Worm (Caenorhabditis elegans) whole organism, L4 larva: ENCODE data around the gene Y54F10AM.6.

ENCODE experiments used
- D1046.2 ChIP-seq: fragments of 200-800 bp; sonication (Bioruptor generic); IDR thresholded peaks from 2 replicates; pipeline ENCODE4 v1.3.6; 2022; ENCODE audit warnings: missing genetic modification characterization, missing compliant biosample characterization
- F37D6.2 ChIP-seq: sonication (generic microtip); optimal IDR thresholded peaks from 2 replicates; lab custom pipeline; 2016; ENCODE audit warnings: mild to moderate bottlenecking, missing genetic modification characterization, missing compliant biosample characterization
- T26A8.4 ChIP-seq: fragments of 200-800 bp; sonication (Bioruptor generic); IDR thresholded peaks from 2 replicates; pipeline ENCODE4 v1.3.6; 2022; ENCODE audit warnings: missing genetic modification characterization, missing compliant biosample characterization
- Y105C5A.15 ChIP-seq: fragments of 200-800 bp; sonication (Bioruptor generic); IDR thresholded peaks from 2 replicates; pipeline ENCODE4 v1.3.6; 2022; ENCODE audit warnings: missing genetic modification characterization, missing compliant biosample characterization
- Y48G9A.11 ChIP-seq: fragments of 200-800 bp; sonication (Bioruptor generic); IDR thresholded peaks from 2 replicates; pipeline ENCODE4 v1.3.6; 2022; ENCODE audit warnings: missing genetic modification reagents, missing genetic modification characterization, missing compliant biosample characterization
- Y75B8A.6 ChIP-seq: fragments of 200-800 bp; sonication (Bioruptor generic); IDR thresholded peaks from 2 replicates; pipeline ENCODE4 v1.3.6; 2022; ENCODE audit warnings: missing genetic modification reagents, missing genetic modification characterization, missing compliant biosample characterization
- ZK337.2 ChIP-seq: fragments of 200-800 bp; sonication (Bioruptor generic); IDR thresholded peaks from 2 replicates; pipeline ENCODE4 v1.3.6; 2022; ENCODE audit warnings: missing genetic modification reagents, missing genetic modification characterization, missing compliant biosample characterization
- ZK546.5 ChIP-seq, 2 experiments: sonication (generic microtip); optimal IDR thresholded peaks; 2 replicates each; lab custom pipeline; 2017; ENCODE audit warnings: missing biosample characterization in 2 of 2, missing genetic modification characterization in 2 of 2
- aly-2 ChIP-seq: sonication (generic microtip); optimal IDR thresholded peaks from 2 replicates; lab custom pipeline; 2018; ENCODE audit warnings: missing biosample characterization, missing genetic modification characterization
- attf-4 ChIP-seq: sonication (generic microtip); optimal IDR thresholded peaks from 3 replicates; lab custom pipeline; 2017; ENCODE audit warnings: missing biosample characterization, missing genetic modification characterization
- ceh-62 ChIP-seq: sonication (generic microtip); optimal IDR thresholded peaks from 2 replicates; lab custom pipeline; 2017; ENCODE audit warnings: missing biosample characterization, missing genetic modification characterization
- ces-1 ChIP-seq: fragments of 150-350 bp; sonication (generic microtip); optimal IDR thresholded peaks from 4 replicates; lab custom pipeline; 2014; ENCODE audit warnings: missing biosample characterization, missing genetic modification reagents, missing genetic modification characterization
- dmd-6 ChIP-seq: fragments of 200-800 bp; sonication (Bioruptor generic); IDR thresholded peaks from 2 replicates; pipeline ENCODE4 v1.3.6; 2022; ENCODE audit warnings: missing genetic modification reagents, missing genetic modification characterization, missing compliant biosample characterization
- dmd-8 ChIP-seq: fragments of 200-800 bp; sonication (Bioruptor generic); IDR thresholded peaks from 2 replicates; pipeline ENCODE4 v1.3.6; 2022; ENCODE audit warnings: missing genetic modification characterization, missing compliant biosample characterization
- dve-1 ChIP-seq: sonication (generic microtip); optimal IDR thresholded peaks from 2 replicates; lab custom pipeline; 2017; ENCODE audit warnings: antibody characterized with exemption, mild to moderate bottlenecking, missing genetic modification characterization, missing compliant biosample characterization; ENCODE audit not compliant: insufficient read depth
- egl-27 ChIP-seq: sonication (generic microtip); optimal IDR thresholded peaks from 3 replicates; lab custom pipeline; 2017; ENCODE audit warnings: missing biosample characterization, missing genetic modification reagents, missing genetic modification characterization
- fkh-10 ChIP-seq: fragments of 150-350 bp; optimal IDR thresholded peaks from 2 replicates; lab custom pipeline; 2014; ENCODE audit warnings: missing biosample characterization, missing genetic modification reagents, missing genetic modification characterization
- fos-1 ChIP-seq: fragments of 150-350 bp; optimal IDR thresholded peaks from 2 replicates; lab custom pipeline; 2014; ENCODE audit warnings: missing biosample characterization, missing genetic modification characterization
- hif-1 ChIP-seq, 2 experiments: sonication (generic microtip); optimal IDR thresholded peaks; 2 replicates each; lab custom pipeline; 2016 to 2017; ENCODE audit warnings: missing compliant biosample characterization in 2 of 2, missing genetic modification characterization in 2 of 2, missing genetic modification reagents in 2 of 2, missing genotype in 2 of 2, mild to moderate bottlenecking in 1 of 2
- hlh-11 ChIP-seq: fragments of 200-800 bp; sonication (Bioruptor generic); optimal IDR thresholded peaks from 2 replicates; lab custom pipeline; 2018; ENCODE audit warnings: mild to moderate bottlenecking, missing genetic modification characterization, missing compliant biosample characterization
- jun-1 ChIP-seq: fragments of 150-350 bp; optimal IDR thresholded peaks from 2 replicates; lab custom pipeline; 2014; ENCODE audit warnings: missing biosample characterization, missing genetic modification reagents, missing genetic modification characterization
- lin-13 ChIP-seq: fragments of 150-350 bp; optimal IDR thresholded peaks from 2 replicates; lab custom pipeline; 2014; ENCODE audit warnings: missing biosample characterization, missing genetic modification reagents, missing genetic modification characterization
- lin-15B ChIP-seq: fragments of 150-350 bp; sonication (generic microtip); optimal IDR thresholded peaks from 3 replicates; lab custom pipeline; 2014; ENCODE audit warnings: missing biosample characterization, missing genetic modification characterization
- lin-29 ChIP-seq: fragments of 200-800 bp; sonication (Bioruptor generic); IDR thresholded peaks from 2 replicates; pipeline ENCODE4 v1.3.6; 2022; ENCODE audit warnings: missing genetic modification reagents, missing genetic modification characterization, missing compliant biosample characterization
- lin-38 ChIP-seq: fragments of 200-800 bp; sonication (Bioruptor generic); IDR thresholded peaks from 2 replicates; pipeline ENCODE4 v1.3.6; 2022; ENCODE audit warnings: missing genetic modification reagents, missing genetic modification characterization, missing compliant biosample characterization
- lir-3 ChIP-seq: sonication (generic microtip); optimal IDR thresholded peaks from 2 replicates; lab custom pipeline; 2016; ENCODE audit warnings: mild to moderate bottlenecking, missing genetic modification characterization, missing compliant biosample characterization
- lsy-2 ChIP-seq, 2 experiments: fragments of 150-350 bp in 1 of 2; sonication (generic microtip) in 1 of 2; optimal IDR thresholded peaks; 2 replicates each; lab custom pipeline; 2014 to 2017; ENCODE audit warnings: missing biosample characterization in 2 of 2, missing genetic modification characterization in 2 of 2
- madf-9 ChIP-seq: fragments of 200-800 bp; sonication (Bioruptor generic); conservative IDR thresholded peaks from 2 replicates; pipeline ENCODE4 v1.3.6; 2022; ENCODE audit warnings: missing genetic modification reagents, missing genetic modification characterization, missing compliant biosample characterization
- mes-2 ChIP-seq: sonication (generic microtip); optimal IDR thresholded peaks from 2 replicates; lab custom pipeline; 2016; ENCODE audit warnings: missing genotype, mild to moderate bottlenecking, missing genetic modification characterization, missing compliant biosample characterization; ENCODE audit not compliant: poor library complexity, severe bottlenecking
- mxl-2 ChIP-seq: fragments of 200-800 bp; sonication (Bioruptor generic); conservative IDR thresholded peaks from 2 replicates; pipeline ENCODE4 v1.3.6; 2022; ENCODE audit warnings: missing genetic modification reagents, missing genetic modification characterization, missing compliant biosample characterization
- mxl-3 ChIP-seq: fragments of 200-800 bp; sonication (Bioruptor generic); optimal IDR thresholded peaks from 2 replicates; lab custom pipeline; 2018; ENCODE audit warnings: mild to moderate bottlenecking, missing genetic modification characterization, missing compliant biosample characterization
- nhr-10 ChIP-seq: fragments of 150-350 bp; optimal IDR thresholded peaks from 2 replicates; lab custom pipeline; 2014; ENCODE audit warnings: missing biosample characterization, missing genetic modification characterization
- nhr-102 ChIP-seq: sonication (generic microtip); optimal IDR thresholded peaks from 2 replicates; lab custom pipeline; 2016; ENCODE audit warnings: mild to moderate bottlenecking, missing genetic modification characterization, moderate library complexity, missing compliant biosample characterization
- nhr-11 ChIP-seq: fragments of 150-350 bp; optimal IDR thresholded peaks from 2 replicates; lab custom pipeline; 2014; ENCODE audit warnings: missing biosample characterization, missing genetic modification characterization
- nhr-111 ChIP-seq: fragments of 200-800 bp; sonication (Bioruptor generic); optimal IDR thresholded peaks from 2 replicates; lab custom pipeline; 2018; ENCODE audit warnings: mild to moderate bottlenecking, missing genetic modification characterization, missing compliant biosample characterization
- nhr-25 ChIP-seq: sonication (generic microtip); optimal IDR thresholded peaks from 2 replicates; lab custom pipeline; 2017; ENCODE audit warnings: missing genetic modification characterization, mild to moderate bottlenecking, missing compliant biosample characterization, antibody characterized with exemption, moderate library complexity, borderline replicate concordance; ENCODE audit not compliant: insufficient read depth
- nhr-41 ChIP-seq: fragments of 200-800 bp; sonication (Bioruptor generic); IDR thresholded peaks from 2 replicates; pipeline ENCODE4 v1.3.6; 2022; ENCODE audit warnings: missing genetic modification reagents, missing genetic modification characterization, missing compliant biosample characterization
- nhr-42 ChIP-seq: fragments of 200-800 bp; sonication (Bioruptor generic); IDR thresholded peaks from 2 replicates; pipeline ENCODE4 v1.3.6; 2022; ENCODE audit warnings: missing genetic modification characterization, missing compliant biosample characterization
- nhr-77 ChIP-seq: fragments of 150-350 bp; optimal IDR thresholded peaks from 2 replicates; lab custom pipeline; 2014; ENCODE audit warnings: missing biosample characterization, missing genetic modification characterization
- pha-4 ChIP-seq, 2 experiments: fragments of 150-350 bp in 1 of 2; fragments of 200-800 bp in 1 of 2; sonication (Bioruptor generic) in 1 of 2; IDR thresholded peaks in 1 of 2; optimal IDR thresholded peaks in 1 of 2; 2 replicates each; pipeline versions ENCODE4 v1.3.6 to Lab custom; 2014 to 2022; ENCODE audit warnings: missing genetic modification characterization in 2 of 2, missing genetic modification reagents in 2 of 2, missing biosample characterization in 1 of 2, missing compliant biosample characterization in 1 of 2
- pqm-1 ChIP-seq: sonication (generic microtip); optimal IDR thresholded peaks from 2 replicates; lab custom pipeline; 2017; ENCODE audit warnings: missing biosample characterization, missing genetic modification characterization
- rbr-2 ChIP-seq: sonication (generic microtip); optimal IDR thresholded peaks from 2 replicates; lab custom pipeline; 2016; ENCODE audit warnings: missing genotype, missing genetic modification characterization, missing compliant biosample characterization
- skn-1 ChIP-seq: fragments of 150-350 bp; optimal IDR thresholded peaks from 2 replicates; lab custom pipeline; 2014; ENCODE audit warnings: missing biosample characterization, missing genetic modification characterization
- snpc-1.2 ChIP-seq: fragments of 200-800 bp; sonication (Bioruptor generic); IDR thresholded peaks from 2 replicates; pipeline ENCODE4 v1.3.6; 2022; ENCODE audit warnings: missing genetic modification reagents, missing genetic modification characterization, missing compliant biosample characterization
- tag-97 ChIP-seq: fragments of 200-800 bp; sonication (Bioruptor generic); IDR thresholded peaks from 2 replicates; pipeline ENCODE4 v1.3.6; 2022; ENCODE audit warnings: missing genetic modification characterization, missing compliant biosample characterization
- unc-130 ChIP-seq: sonication (generic microtip); optimal IDR thresholded peaks from 2 replicates; lab custom pipeline; 2016; ENCODE audit warnings: missing genetic modification reagents, missing genetic modification characterization, missing compliant biosample characterization
- vab-7 ChIP-seq: fragments of 200-800 bp; sonication (Bioruptor generic); IDR thresholded peaks from 2 replicates; pipeline ENCODE4 v1.3.6; 2022; ENCODE audit warnings: missing genetic modification reagents, missing genetic modification characterization, missing compliant biosample characterization
- zfp-2 ChIP-seq: sonication (generic microtip); optimal IDR thresholded peaks from 2 replicates; lab custom pipeline; 2016; ENCODE audit warnings: mild to moderate bottlenecking, missing genetic modification characterization, missing compliant biosample characterization
- zip-11 ChIP-seq: fragments of 200-800 bp; sonication (Bioruptor generic); IDR thresholded peaks from 2 replicates; pipeline ENCODE4 v1.3.6; 2022; ENCODE audit warnings: missing genetic modification characterization, missing compliant biosample characterization
- ztf-11 ChIP-seq: fragments of 150-350 bp; optimal IDR thresholded peaks from 2 replicates; lab custom pipeline; 2014; ENCODE audit warnings: missing biosample characterization, missing genetic modification characterization
- ztf-7 ChIP-seq: fragments of 150-350 bp; optimal IDR thresholded peaks from 2 replicates; lab custom pipeline; 2014; ENCODE audit warnings: missing biosample characterization, missing genetic modification characterization

The Y54F10AM.6 gene

ce11 chrIII:2471855-2472254 is 36.8 kb upstream of the Y54F10AM.6 start (continued):
- TF ChIP-seq nhr-77 (tag; lab: Kevin White, UChicago) = no peak
- no peak for TF ChIP-seq nhr-41 (GFP tag; lab: Robert Waterston, UW)
- TF ChIP-seq nhr-10 (tag; lab: Kevin White, UChicago) = no peak
- no peak for TF ChIP-seq Y75B8A.6 (GFP tag; lab: Robert Waterston, UW)
- no peak for TF ChIP-seq tag-97
- TF ChIP-seq unc-130 (GFP tag; lab: Kevin White, UChicago) = no peak
- TF ChIP-seq madf-9 = no peak
- no peak for TF ChIP-seq fkh-10 (GFP tag; lab: Kevin White, UChicago)
- no peak for TF ChIP-seq lir-3
- peak; percentile 54 for TF ChIP-seq lin-13 (GFP tag; lab: Kevin White, UChicago)
- no peak for TF ChIP-seq aly-2
- TF ChIP-seq nhr-111 (GFP tag; lab: Kevin White, UChicago) = no peak
- peak; percentile 77 for TF ChIP-seq hlh-11 (tag; lab: Kevin White, UChicago)
- no peak for TF ChIP-seq ZK546.5 (tag; optimal IDR thresholded peaks at IDR 0.05; lab: Kevin White, UChicago)
- no peak for TF ChIP-seq nhr-25 (tag; lab: Kevin White, UChicago)
- no peak for TF ChIP-seq attf-4
- TF ChIP-seq D1046.2 = no peak
- TF ChIP-seq fos-1 = no peak
- TF ChIP-seq lin-15B (tag; lab: Kevin White, UChicago) = no peak
- TF ChIP-seq ztf-7 (tag; lab: Kevin White, UChicago) = no peak
- TF ChIP-seq T26A8.4 (GFP tag; lab: Robert Waterston, UW) = 0 out of 2 replicates have a peak, but pooled peaks have one; percentile 32
- no peak for TF ChIP-seq jun-1 (tag; lab: Kevin White, UChicago)
- TF ChIP-seq snpc-1.2 (GFP tag; lab: Robert Waterston, UW) = no peak
- no peak for TF ChIP-seq F37D6.2 (tag; lab: Kevin White, UChicago)
- no peak for TF ChIP-seq ceh-62
- peak; percentile 87 for TF ChIP-seq mxl-3 (GFP tag; lab: Kevin White, UChicago)
- TF ChIP-seq hif-1 (tag; optimal IDR thresholded peaks at IDR 0.05; lab: Kevin White, UChicago) = peak in 1 of 2 experiments; percentile 80
- TF ChIP-seq mxl-2 (GFP tag; lab: Robert Waterston, UW) = no peak
- no peak for TF ChIP-seq nhr-11 (tag; lab: Kevin White, UChicago)
- TF ChIP-seq nhr-102 = no peak
- no peak for TF ChIP-seq ces-1
- TF ChIP-seq dve-1 = peak; percentile 53
- TF ChIP-seq pha-4 (GFP tag; IDR thresholded peaks at IDR 0.05; lab: Robert Waterston, UW) = no peak; the same call in 1 of the 2 replicates
- peak; percentile 72 for TF ChIP-seq pha-4 (tag; optimal IDR thresholded peaks at IDR 0.05; lab: Kevin White, UChicago)
- peak; percentile 40; the same call in 1 of the 2 replicates for TF ChIP-seq ZK337.2 (GFP tag; lab: Robert Waterston, UW)
- TF ChIP-seq ztf-11 (tag; lab: Kevin White, UChicago) = no peak
- TF ChIP-seq zip-11 (GFP tag; lab: Robert Waterston, UW) = no peak
- TF ChIP-seq vab-7 (GFP tag; lab: Robert Waterston, UW) = no peak
- TF ChIP-seq lin-38 = peak; percentile 61
- peak in 1 of 2 experiments; percentile 73 for TF ChIP-seq lsy-2 (tag; optimal IDR thresholded peaks at IDR 0.05; lab: Kevin White, UChicago)
- TF ChIP-seq rbr-2 = no peak
- TF ChIP-seq zfp-2 (tag; lab: Kevin White, UChicago) = no peak
- no peak for TF ChIP-seq lin-29 (GFP tag; lab: Robert Waterston, UW)
- peak; percentile 37 for TF ChIP-seq dmd-6 (GFP tag; lab: Robert Waterston, UW)
- TF ChIP-seq dmd-8 (GFP tag; lab: Robert Waterston, UW) = no peak
- peak; percentile 65 for TF ChIP-seq mes-2 (tag; lab: Kevin White, UChicago)
- no peak for TF ChIP-seq egl-27
- no peak for TF ChIP-seq nhr-42 (GFP tag; lab: Robert Waterston, UW)
- no peak for TF ChIP-seq Y48G9A.11 (GFP tag; lab: Robert Waterston, UW)
- TF ChIP-seq skn-1 (tag; lab: Kevin White, UChicago) = no peak
- no peak for TF ChIP-seq Y105C5A.15
- no peak for TF ChIP-seq pqm-1
